Worm (Caenorhabditis elegans): ENCODE results near the gene K02D3.2.
A peak's percentile ranks its signal among the peaks of the same experiment; 100 is the strongest.

K02D3.2 gene

ce11 chrX:13754498-13754897, 42.7 kb upstream of the K02D3.2 start:
- TF ChIP-seq madf-9 (GFP tag; conservative IDR thresholded peaks at IDR 0.05) (no peak), dmd-6 (GFP tag; IDR thresholded peaks at IDR 0.05) (peak; percentile 27; the same call in 1 of the 2 replicates), hlh-30 (tag; optimal IDR thresholded peaks at IDR 0.05; ENCODE audit: insufficient read depth) (peak; percentile 87), R02D3.7 (tag; optimal IDR thresholded peaks at IDR 0.05) (no peak), daf-16 (GFP tag; optimal IDR thresholded peaks at IDR 0.05) (peak in 1 of 2 experiments; percentile 61), daf-16 (tag; optimal IDR thresholded peaks at IDR 0.05) (no peak), mxl-3 (GFP tag; optimal IDR thresholded peaks at IDR 0.05) (peak; percentile 29), lsy-2 (tag; optimal IDR thresholded peaks at IDR 0.05) (peak in 1 of 2 experiments; percentile 32), nhr-28 (tag; optimal IDR thresholded peaks at IDR 0.05) (peak; percentile 74), mdl-1 (tag; optimal IDR thresholded peaks at IDR 0.05) (peak in 1 of 2 experiments; percentile 62), lin-38 (GFP tag; IDR thresholded peaks at IDR 0.05) (no peak), aly-2 (tag; optimal IDR thresholded peaks at IDR 0.05) (no peak), Y105C5A.15 (GFP tag; IDR thresholded peaks at IDR 0.05) (no peak), unc-39 (tag; optimal IDR thresholded peaks at IDR 0.05) (no peak), nhr-11 (tag; optimal IDR thresholded peaks at IDR 0.05) (peak; percentile 40), hmg-1.1 (GFP tag; IDR thresholded peaks at IDR 0.05) (0 out of 2 replicates have a peak, but pooled peaks have one; percentile 28), hlh-11 (tag; optimal IDR thresholded peaks at IDR 0.05) (peak; percentile 56), mep-1 (tag; optimal IDR thresholded peaks at IDR 0.05) (peak; percentile 49)

ce11 chrX:13752822-13753581, 41.2 kb upstream of the K02D3.2 start:
- no peak for TF ChIP-seq spr-1 (tag; optimal IDR thresholded peaks at IDR 0.05)
- TF ChIP-seq daf-16 (GFP tag; optimal IDR thresholded peaks at IDR 0.05), result no peak
- TF ChIP-seq daf-16 (tag; optimal IDR thresholded peaks at IDR 0.05), result peak; percentile 61
- TF ChIP-seq mep-1 (tag; optimal IDR thresholded peaks at IDR 0.05), result peak; percentile 26
- peak; percentile 24 for TF ChIP-seq hlh-11 (tag; optimal IDR thresholded peaks at IDR 0.05)
- TF ChIP-seq dve-1 (tag; optimal IDR thresholded peaks at IDR 0.05; ENCODE audit: insufficient read depth), result peak; percentile 26
- TF ChIP-seq dmd-6 (GFP tag; IDR thresholded peaks at IDR 0.05), result 0 out of 2 replicates have a peak, but pooled peaks have one; percentile 22
- peak; percentile 58 for TF ChIP-seq aha-1 (tag)
- TF ChIP-seq set-16 (GFP tag; IDR thresholded peaks at IDR 0.05), result no peak
- no peak for TF ChIP-seq daf-19 (GFP tag; conservative IDR thresholded peaks at IDR 0.05)

- TF ChIP-seq F37D6.2 (tag; optimal IDR thresholded peaks at IDR 0.05), result no peak
- no peak for TF ChIP-seq daf-16 (GFP tag; optimal IDR thresholded peaks at IDR 0.05)
- peak; percentile 81 for TF ChIP-seq daf-16 (tag; optimal IDR thresholded peaks at IDR 0.05)
- no peak for TF ChIP-seq nhr-41 (GFP tag; IDR thresholded peaks at IDR 0.05)
- no peak for TF ChIP-seq pha-4 (GFP tag; IDR thresholded peaks at IDR 0.05)
- no peak for TF ChIP-seq pha-4 (tag; optimal IDR thresholded peaks at IDR 0.05)
- no peak for TF ChIP-seq Y48G9A.11 (GFP tag; IDR thresholded peaks at IDR 0.05)
- TF ChIP-seq nhr-28 (tag; optimal IDR thresholded peaks at IDR 0.05), result peak; percentile 66
- TF ChIP-seq duxl-1 (tag; optimal IDR thresholded peaks at IDR 0.05; ENCODE audit: poor library complexity), result no peak
- no peak for TF ChIP-seq Y75B8A.6 (GFP tag; IDR thresholded peaks at IDR 0.05)
- peak; percentile 12 for TF ChIP-seq hlh-30 (tag; optimal IDR thresholded peaks at IDR 0.05; ENCODE audit: insufficient read depth)
- peak; percentile 44 for TF ChIP-seq hlh-11 (tag; optimal IDR thresholded peaks at IDR 0.05)
- no peak for TF ChIP-seq sdz-12 (GFP tag; optimal IDR thresholded peaks at IDR 0.05)
- TF ChIP-seq ceh-44 (GFP tag; IDR thresholded peaks at IDR 0.05), result no peak
- TF ChIP-seq lin-39 (tag; optimal IDR thresholded peaks at IDR 0.05), result no peak
- no peak for TF ChIP-seq dmd-6 (GFP tag; IDR thresholded peaks at IDR 0.05)
- no peak for TF ChIP-seq mep-1 (tag; optimal IDR thresholded peaks at IDR 0.05)
- no peak for TF ChIP-seq Y105C5A.15 (GFP tag; IDR thresholded peaks at IDR 0.05)
- no peak for TF ChIP-seq daf-12 (tag; optimal IDR thresholded peaks at IDR 0.05)
- no peak for TF ChIP-seq tra-1 (GFP tag; IDR thresholded peaks at IDR 0.05)
- no peak for TF ChIP-seq T20F7.1 (GFP tag; optimal IDR thresholded peaks at IDR 0.05)
- no peak for TF ChIP-seq madf-5 (GFP tag; IDR thresholded peaks at IDR 0.05)
- TF ChIP-seq mdl-1 (tag; optimal IDR thresholded peaks at IDR 0.05), result peak in 1 of 2 experiments; percentile 45
- TF ChIP-seq tag-97 (GFP tag; IDR thresholded peaks at IDR 0.05), result no peak
- TF ChIP-seq ZK546.5 (tag; optimal IDR thresholded peaks at IDR 0.05), result no peak
- no peak for TF ChIP-seq nhr-25 (tag; optimal IDR thresholded peaks at IDR 0.05; ENCODE audit: borderline replicate concordance, insufficient read depth)
- no peak for TF ChIP-seq mxl-3 (GFP tag; optimal IDR thresholded peaks at IDR 0.05)
- TF ChIP-seq nhr-10 (tag; optimal IDR thresholded peaks at IDR 0.05), result no peak
- no peak for TF ChIP-seq zip-2 (tag; optimal IDR thresholded peaks at IDR 0.05)
- TF ChIP-seq nhr-111 (GFP tag; optimal IDR thresholded peaks at IDR 0.05), result no peak
- TF ChIP-seq lin-1 (GFP tag; IDR thresholded peaks at IDR 0.05), result no peak
Measured at ce11 chrX:13747997-13748396, 36.2 kb upstream of the K02D3.2 start.

Measured in whole organism, L4 larva.